Fruit fly (Drosophila melanogaster): ENCODE measurements around the gene Faf2.

DNA sequence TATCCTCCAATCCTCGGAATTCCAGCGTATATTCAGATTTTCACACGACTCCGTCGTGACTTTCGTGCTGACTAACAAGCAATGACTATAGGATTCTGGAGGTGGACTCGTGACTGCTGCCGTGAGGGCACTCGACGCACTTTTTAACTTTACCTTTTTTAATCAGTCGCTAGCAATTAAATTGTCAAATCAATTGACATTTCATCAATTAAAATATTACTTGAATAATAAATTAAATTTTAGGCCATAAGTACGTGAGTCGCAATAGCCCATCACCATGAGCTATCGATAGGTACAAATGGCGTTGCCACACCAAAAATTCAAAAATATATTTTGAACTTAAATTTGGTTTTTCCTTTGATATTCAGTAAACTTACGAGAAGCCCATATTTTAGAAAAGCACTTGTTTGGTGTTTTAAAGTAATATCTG is 2.9 kb downstream of the Faf2 start, which contains the start of gene Jwa:
- TF ChIP-seq rn (GFP tag; IDR thresholded peaks at IDR 0.05) (peak; percentile 77), CG9948 (tag; optimal IDR thresholded peaks at IDR 0.05) (peak; percentile 61), CG12605 (GFP tag; IDR thresholded peaks at IDR 0.05) (peak; percentile 49), D1 (tag; optimal IDR thresholded peaks at IDR 0.05) (no peak), EcR (GFP tag; optimal IDR thresholded peaks at IDR 0.05) (no peak)

Data from whole organism, pupa.